Worm (Caenorhabditis elegans): ENCODE measurements around the gene C08E8.6.
A peak's percentile ranks its signal among the peaks of the same experiment; 100 is the strongest.

Gene C08E8.6

ce11 chrV:18355742-18356141 is 12.5 kb downstream of the C08E8.6 start, which contains the start of gene C08E8.2:
Gene C08E8.2, minus strand, starts transcription at chrV:18355842.
- TF ChIP-seq flt-1 (GFP tag; IDR thresholded peaks at IDR 0.05): no peak
- no peak for TF ChIP-seq ztf-23 (GFP tag; IDR thresholded peaks at IDR 0.05)
- TF ChIP-seq med-1 (GFP tag; optimal IDR thresholded peaks at IDR 0.05; ENCODE audit: insufficient read depth): no peak
- TF ChIP-seq tab-1 (GFP tag; IDR thresholded peaks at IDR 0.05): no peak
- TF ChIP-seq klf-2 (GFP tag; conservative IDR thresholded peaks at IDR 0.05): no peak
- TF ChIP-seq ztf-29 (GFP tag; IDR thresholded peaks at IDR 0.05): no peak
- no peak for TF ChIP-seq T22C8.4 (GFP tag; IDR thresholded peaks at IDR 0.05)
- no peak for TF ChIP-seq cog-1 (tag; optimal IDR thresholded peaks at IDR 0.05)
- TF ChIP-seq ref-1 (GFP tag; conservative IDR thresholded peaks at IDR 0.05): no peak

ce11 chrV:18354299-18354698 is 13.9 kb downstream of the C08E8.6 start:
- no peak for TF ChIP-seq ref-1 (GFP tag; conservative IDR thresholded peaks at IDR 0.05)
- no peak for TF ChIP-seq flt-1 (GFP tag; IDR thresholded peaks at IDR 0.05)
- no peak for TF ChIP-seq ztf-29 (GFP tag; IDR thresholded peaks at IDR 0.05)
- TF ChIP-seq T22C8.4 (GFP tag; IDR thresholded peaks at IDR 0.05): no peak
- no peak for TF ChIP-seq cog-1 (tag; optimal IDR thresholded peaks at IDR 0.05)
- TF ChIP-seq med-1 (GFP tag; optimal IDR thresholded peaks at IDR 0.05; ENCODE audit: insufficient read depth): no peak
- no peak for TF ChIP-seq tab-1 (GFP tag; IDR thresholded peaks at IDR 0.05)
- TF ChIP-seq klf-2 (GFP tag; conservative IDR thresholded peaks at IDR 0.05): no peak
- no peak for TF ChIP-seq ztf-23 (GFP tag; IDR thresholded peaks at IDR 0.05)

ce11 chrV:18350721-18351120 is 17.5 kb downstream of the C08E8.6 start, which contains the start of gene C08E8.11:
Gene C08E8.11, plus strand, starts transcription at chrV:18351021.
- no peak for TF ChIP-seq flt-1 (GFP tag; IDR thresholded peaks at IDR 0.05)
- TF ChIP-seq tab-1 (GFP tag; IDR thresholded peaks at IDR 0.05): no peak

ce11 chrV:18350046-18350445 is 18.2 kb downstream of the C08E8.6 start, which contains the start of gene C08E8.3:
Gene C08E8.3, plus strand, starts transcription at chrV:18350129.
- no peak for TF ChIP-seq ref-1 (GFP tag; conservative IDR thresholded peaks at IDR 0.05)
- no peak for TF ChIP-seq T22C8.4 (GFP tag; IDR thresholded peaks at IDR 0.05)
- no peak for TF ChIP-seq ztf-29 (GFP tag; IDR thresholded peaks at IDR 0.05)
- no peak for TF ChIP-seq ztf-23 (GFP tag; IDR thresholded peaks at IDR 0.05)
- no peak for TF ChIP-seq cog-1 (tag; optimal IDR thresholded peaks at IDR 0.05)
- no peak for TF ChIP-seq med-1 (GFP tag; optimal IDR thresholded peaks at IDR 0.05; ENCODE audit: insufficient read depth)
- TF ChIP-seq tab-1 (GFP tag; IDR thresholded peaks at IDR 0.05): no peak
- TF ChIP-seq klf-2 (GFP tag; conservative IDR thresholded peaks at IDR 0.05): no peak
- no peak for TF ChIP-seq flt-1 (GFP tag; IDR thresholded peaks at IDR 0.05)

- no peak for TF ChIP-seq ref-1 (GFP tag; conservative IDR thresholded peaks at IDR 0.05)
- no peak for TF ChIP-seq klf-2 (GFP tag; conservative IDR thresholded peaks at IDR 0.05)
- TF ChIP-seq T22C8.4 (GFP tag; IDR thresholded peaks at IDR 0.05): no peak
- no peak for TF ChIP-seq cog-1 (tag; optimal IDR thresholded peaks at IDR 0.05)
- TF ChIP-seq med-1 (GFP tag; optimal IDR thresholded peaks at IDR 0.05; ENCODE audit: insufficient read depth): no peak
- TF ChIP-seq ztf-23 (GFP tag; IDR thresholded peaks at IDR 0.05): no peak
Measured at ce11 chrV:18346080-18346479, 22.1 kb downstream of the C08E8.6 start.

- TF ChIP-seq flt-1 (GFP tag; IDR thresholded peaks at IDR 0.05) (no peak), klf-2 (GFP tag; conservative IDR thresholded peaks at IDR 0.05) (no peak), T22C8.4 (GFP tag; IDR thresholded peaks at IDR 0.05) (no peak), tab-1 (GFP tag; IDR thresholded peaks at IDR 0.05) (no peak), med-1 (GFP tag; optimal IDR thresholded peaks at IDR 0.05; ENCODE audit: insufficient read depth) (no peak), cog-1 (tag; optimal IDR thresholded peaks at IDR 0.05) (no peak), ztf-29 (GFP tag; IDR thresholded peaks at IDR 0.05) (no peak), ref-1 (GFP tag; conservative IDR thresholded peaks at IDR 0.05) (no peak), ztf-23 (GFP tag; IDR thresholded peaks at IDR 0.05) (no peak)
Measured at ce11 chrV:18344194-18344593, 24.0 kb downstream of the C08E8.6 start.

- TF ChIP-seq ztf-23 (GFP tag; IDR thresholded peaks at IDR 0.05) (no peak), cog-1 (tag; optimal IDR thresholded peaks at IDR 0.05) (no peak), klf-2 (GFP tag; conservative IDR thresholded peaks at IDR 0.05) (no peak), ref-1 (GFP tag; conservative IDR thresholded peaks at IDR 0.05) (no peak), T22C8.4 (GFP tag; IDR thresholded peaks at IDR 0.05) (no peak), tab-1 (GFP tag; IDR thresholded peaks at IDR 0.05) (no peak), ztf-29 (GFP tag; IDR thresholded peaks at IDR 0.05) (no peak), flt-1 (GFP tag; IDR thresholded peaks at IDR 0.05) (no peak), med-1 (GFP tag; optimal IDR thresholded peaks at IDR 0.05; ENCODE audit: insufficient read depth) (no peak)
Measured at ce11 chrV:18339807-18340206, 28.4 kb downstream of the C08E8.6 start, which contains the start of gene C08E8.10. Gene C08E8.10, minus strand, starts transcription at chrV:18339907.

- TF ChIP-seq T22C8.4 (GFP tag; IDR thresholded peaks at IDR 0.05) (peak; percentile 51; the same call in 1 of the 2 replicates), med-1 (GFP tag; optimal IDR thresholded peaks at IDR 0.05; ENCODE audit: insufficient read depth) (no peak)
Measured at ce11 chrV:18337643-18338042, 30.6 kb downstream of the C08E8.6 start.

ce11 chrV:18331086-18331485 is 37.1 kb downstream of the C08E8.6 start, which contains the start of gene B0462.4:
Gene B0462.4, minus strand, starts transcription at chrV:18331186.
- TF ChIP-seq ztf-29 (GFP tag; IDR thresholded peaks at IDR 0.05) (no peak), cog-1 (tag; optimal IDR thresholded peaks at IDR 0.05) (no peak), tab-1 (GFP tag; IDR thresholded peaks at IDR 0.05) (no peak), T22C8.4 (GFP tag; IDR thresholded peaks at IDR 0.05) (no peak), ztf-23 (GFP tag; IDR thresholded peaks at IDR 0.05) (no peak)

ce11 chrV:18324525-18324924 is 43.7 kb downstream of the C08E8.6 start:
- TF ChIP-seq klf-2 (GFP tag; conservative IDR thresholded peaks at IDR 0.05): no peak
- TF ChIP-seq flt-1 (GFP tag; IDR thresholded peaks at IDR 0.05): no peak
- TF ChIP-seq ztf-23 (GFP tag; IDR thresholded peaks at IDR 0.05): no peak
- no peak for TF ChIP-seq T22C8.4 (GFP tag; IDR thresholded peaks at IDR 0.05)
- TF ChIP-seq tab-1 (GFP tag; IDR thresholded peaks at IDR 0.05): no peak
- no peak for TF ChIP-seq ztf-29 (GFP tag; IDR thresholded peaks at IDR 0.05)
- no peak for TF ChIP-seq med-1 (GFP tag; optimal IDR thresholded peaks at IDR 0.05; ENCODE audit: insufficient read depth)
- TF ChIP-seq ref-1 (GFP tag; conservative IDR thresholded peaks at IDR 0.05): no peak
- TF ChIP-seq cog-1 (tag; optimal IDR thresholded peaks at IDR 0.05): no peak

All from whole organism, midembryonic.